Worm (Caenorhabditis elegans) whole organism, young adult: Measurements from ENCODE around the gene eelo-1.
A peak's percentile ranks its signal among the peaks of the same experiment; 100 is the strongest.

Source experiments
- B0019.2 ChIP-seq: fragments of 200-800 bp; sonication (Bioruptor generic); conservative IDR thresholded peaks from 2 replicates; pipeline ENCODE4 v1.3.6; 2022; ENCODE audit warnings: missing genetic modification reagents, missing genetic modification characterization, missing compliant biosample characterization
- B0035.1 ChIP-seq: sonication (generic microtip); optimal IDR thresholded peaks from 2 replicates; lab custom pipeline; 2016; ENCODE audit warnings: missing genetic modification characterization, mild to moderate bottlenecking, missing compliant biosample characterization, missing genotype, missing genetic modification reagents
- F23B12.7 ChIP-seq: sonication (generic microtip); optimal IDR thresholded peaks from 2 replicates; lab custom pipeline; 2017; ENCODE audit warnings: missing genetic modification characterization, mild to moderate bottlenecking, missing compliant biosample characterization, antibody characterized with exemption, moderate library complexity; ENCODE audit not compliant: insufficient read depth
- F33H1.4 ChIP-seq: fragments of 200-800 bp; sonication (Bioruptor generic); IDR thresholded peaks from 2 replicates; pipeline ENCODE4 v1.3.6; 2022; ENCODE audit warnings: missing genetic modification reagents, missing genetic modification characterization, missing compliant biosample characterization
- F37B4.10 ChIP-seq: fragments of 200-800 bp; sonication (Bioruptor generic); IDR thresholded peaks from 2 replicates; pipeline ENCODE4 v1.3.6; 2022; ENCODE audit warnings: missing genetic modification characterization, missing compliant biosample characterization
- F39B2.1 ChIP-seq: fragments of 200-800 bp; sonication (Bioruptor generic); IDR thresholded peaks from 2 replicates; pipeline ENCODE4 v1.3.6; 2022; ENCODE audit warnings: missing genetic modification reagents, missing genetic modification characterization, missing compliant biosample characterization
- F49E8.2 ChIP-seq: sonication (generic microtip); optimal IDR thresholded peaks from 3 replicates; lab custom pipeline; 2017; ENCODE audit warnings: missing genetic modification characterization, mild to moderate bottlenecking, missing compliant biosample characterization, antibody characterized with exemption, moderate library complexity; ENCODE audit not compliant: insufficient read depth
- F57A8.1 ChIP-seq: fragments of 200-800 bp; sonication (Bioruptor generic); optimal IDR thresholded peaks from 2 replicates; lab custom pipeline; 2018; ENCODE audit warnings: mild to moderate bottlenecking, missing genetic modification characterization, moderate library complexity, missing compliant biosample characterization
- F57C9.4 ChIP-seq: sonication (generic microtip); optimal IDR thresholded peaks from 2 replicates; lab custom pipeline; 2017; ENCODE audit warnings: mild to moderate bottlenecking, missing genetic modification characterization, missing compliant biosample characterization
- T07F8.4 ChIP-seq: sonication (generic microtip); optimal IDR thresholded peaks from 2 replicates; lab custom pipeline; 2016; ENCODE audit warnings: mild to moderate bottlenecking, missing genetic modification characterization, moderate library complexity, missing compliant biosample characterization
- Y53F4B.3 ChIP-seq: fragments of 200-800 bp; sonication (Bioruptor generic); IDR thresholded peaks from 2 replicates; pipeline ENCODE4 v1.3.6; 2022; ENCODE audit warnings: missing genetic modification reagents, missing genetic modification characterization, missing compliant biosample characterization
- Y53G8AR.9 ChIP-seq: fragments of 200-800 bp; sonication (Bioruptor generic); conservative IDR thresholded peaks from 2 replicates; pipeline ENCODE4 v1.3.6; 2022; ENCODE audit warnings: missing genetic modification reagents, missing genetic modification characterization, missing compliant biosample characterization
- Y79H2A.3 ChIP-seq: fragments of 200-800 bp; sonication (Bioruptor generic); conservative IDR thresholded peaks from 2 replicates; pipeline ENCODE4 v1.3.6; 2022; ENCODE audit warnings: missing genetic modification reagents, missing genetic modification characterization, missing compliant biosample characterization
- Y95B8A.8 ChIP-seq: fragments of 200-800 bp; sonication (Bioruptor generic); IDR thresholded peaks from 2 replicates; pipeline ENCODE4 v1.3.6; 2022; ENCODE audit warnings: missing genetic modification reagents, missing genetic modification characterization, missing compliant biosample characterization
- ZK185.1 ChIP-seq: sonication (generic microtip); optimal IDR thresholded peaks from 2 replicates; lab custom pipeline; 2016; ENCODE audit warnings: mild to moderate bottlenecking, missing genetic modification characterization, missing compliant biosample characterization; ENCODE audit not compliant: poor library complexity, severe bottlenecking
- attf-3 ChIP-seq: fragments of 200-800 bp; sonication (Bioruptor generic); conservative IDR thresholded peaks from 2 replicates; pipeline ENCODE4 v1.3.6; 2022; ENCODE audit warnings: missing genetic modification reagents, missing genetic modification characterization, missing compliant biosample characterization
- attf-6 ChIP-seq: fragments of 200-800 bp; sonication (Bioruptor generic); IDR thresholded peaks from 2 replicates; pipeline ENCODE4 v1.3.6; 2022; ENCODE audit warnings: missing genetic modification reagents, missing genetic modification characterization, missing compliant biosample characterization
- bed-1 ChIP-seq: fragments of 200-800 bp; sonication (Bioruptor generic); IDR thresholded peaks from 2 replicates; pipeline ENCODE4 v1.3.6; 2022; ENCODE audit warnings: missing genetic modification reagents, missing genetic modification characterization, missing compliant biosample characterization
- cebp-2 ChIP-seq: fragments of 200-800 bp; sonication (Bioruptor generic); IDR thresholded peaks from 2 replicates; pipeline ENCODE4 v1.3.6; 2022; ENCODE audit warnings: missing genetic modification characterization, missing compliant biosample characterization
- ceh-27 ChIP-seq: fragments of 200-800 bp; sonication (Bioruptor generic); optimal IDR thresholded peaks from 2 replicates; lab custom pipeline; 2018; ENCODE audit warnings: mild to moderate bottlenecking, missing genetic modification characterization, moderate library complexity, missing compliant biosample characterization
- ceh-91 ChIP-seq: fragments of 200-800 bp; sonication (Bioruptor generic); IDR thresholded peaks from 2 replicates; pipeline ENCODE4 v1.3.6; 2022; ENCODE audit warnings: missing genetic modification reagents, missing genetic modification characterization, missing compliant biosample characterization
- die-1 ChIP-seq: sonication (generic microtip); optimal IDR thresholded peaks from 2 replicates; lab custom pipeline; 2016; ENCODE audit warnings: missing genotype, mild to moderate bottlenecking, missing genetic modification characterization, missing compliant biosample characterization
- dpff-1 ChIP-seq: sonication (generic microtip); optimal IDR thresholded peaks from 2 replicates; lab custom pipeline; 2017; ENCODE audit warnings: mild to moderate bottlenecking, missing genetic modification characterization, missing compliant biosample characterization
- egl-44 ChIP-seq: fragments of 200-800 bp; sonication (Bioruptor generic); IDR thresholded peaks from 2 replicates; pipeline ENCODE4 v1.3.6; 2022; ENCODE audit warnings: missing genetic modification reagents, missing genetic modification characterization, missing compliant biosample characterization
- egrh-3 ChIP-seq: fragments of 200-800 bp; sonication (Bioruptor generic); IDR thresholded peaks from 2 replicates; pipeline ENCODE4 v1.3.6; 2022; ENCODE audit warnings: missing genetic modification reagents, missing genetic modification characterization, missing compliant biosample characterization
- ekl-4 ChIP-seq: fragments of 200-800 bp; sonication (Bioruptor generic); IDR thresholded peaks from 2 replicates; pipeline ENCODE4 v1.3.6; 2022; ENCODE audit warnings: missing genetic modification reagents, missing genetic modification characterization, missing compliant biosample characterization
- ets-4 ChIP-seq: fragments of 200-800 bp; sonication (Bioruptor generic); optimal IDR thresholded peaks from 2 replicates; lab custom pipeline; 2018; ENCODE audit warnings: mild to moderate bottlenecking, missing genetic modification characterization, missing compliant biosample characterization
- lin-40 ChIP-seq: sonication (generic microtip); optimal IDR thresholded peaks from 2 replicates; lab custom pipeline; 2016; ENCODE audit warnings: missing genetic modification characterization, mild to moderate bottlenecking, missing compliant biosample characterization, missing genotype, missing genetic modification reagents
- lin-54 ChIP-seq: fragments of 200-800 bp; sonication (Bioruptor generic); optimal IDR thresholded peaks from 2 replicates; lab custom pipeline; 2018; ENCODE audit warnings: mild to moderate bottlenecking, missing genetic modification characterization, missing compliant biosample characterization
- lsl-1 ChIP-seq: fragments of 200-800 bp; sonication (Bioruptor generic); optimal IDR thresholded peaks from 2 replicates; lab custom pipeline; 2018; ENCODE audit warnings: mild to moderate bottlenecking, missing genetic modification characterization, moderate library complexity, missing compliant biosample characterization
- lsy-27 ChIP-seq: sonication (generic microtip); optimal IDR thresholded peaks from 2 replicates; lab custom pipeline; 2017; ENCODE audit warnings: missing genetic modification characterization, mild to moderate bottlenecking, missing compliant biosample characterization, antibody characterized with exemption, missing genotype, borderline replicate concordance; ENCODE audit not compliant: insufficient read depth
- madf-10 ChIP-seq: sonication (generic microtip); optimal IDR thresholded peaks from 2 replicates; lab custom pipeline; 2016; ENCODE audit warnings: mild to moderate bottlenecking, missing genetic modification characterization, missing compliant biosample characterization
- madf-3 ChIP-seq: fragments of 200-800 bp; sonication (Bioruptor generic); IDR thresholded peaks from 2 replicates; pipeline ENCODE4 v1.3.6; 2022; ENCODE audit warnings: missing genetic modification reagents, missing genetic modification characterization, missing compliant biosample characterization
- madf-6 ChIP-seq: fragments of 200-800 bp; sonication (Bioruptor generic); IDR thresholded peaks from 2 replicates; pipeline ENCODE4 v1.3.6; 2022; ENCODE audit warnings: missing genetic modification reagents, missing genetic modification characterization, missing compliant biosample characterization
- pbrm-1 ChIP-seq: fragments of 200-800 bp; sonication (Bioruptor generic); IDR thresholded peaks from 2 replicates; pipeline ENCODE4 v1.3.6; 2022; ENCODE audit warnings: missing genetic modification reagents, missing genetic modification characterization, missing compliant biosample characterization
- rcor-1 ChIP-seq: fragments of 200-800 bp; sonication (Bioruptor generic); IDR thresholded peaks from 2 replicates; pipeline ENCODE4 v1.3.6; 2022; ENCODE audit warnings: missing genetic modification reagents, missing genetic modification characterization, missing compliant biosample characterization
- repo-1 ChIP-seq: sonication (generic microtip); optimal IDR thresholded peaks from 2 replicates; lab custom pipeline; 2017; ENCODE audit warnings: mild to moderate bottlenecking, missing genetic modification characterization, missing compliant biosample characterization
- rpc-1 ChIP-seq, 2 experiments: fragments of 150-350 bp in 1 of 2; sonication (generic microtip) in 1 of 2; optimal IDR thresholded peaks; 2 replicates each; lab custom pipeline; 2014 to 2018; ENCODE audit warnings: missing biosample characterization in 1 of 2, missing genetic modification characterization in 1 of 2, missing genetic modification reagents in 1 of 2, missing genotype in 1 of 2
- sdz-38 ChIP-seq: sonication (generic microtip); optimal IDR thresholded peaks from 2 replicates; lab custom pipeline; 2016; ENCODE audit warnings: missing genotype, missing genetic modification characterization, missing compliant biosample characterization
- sea-2 ChIP-seq: fragments of 200-800 bp; sonication (Bioruptor generic); IDR thresholded peaks from 2 replicates; pipeline ENCODE4 v1.3.6; 2022; ENCODE audit warnings: missing genetic modification characterization, missing compliant biosample characterization
- snpc-1.1 ChIP-seq: sonication (generic microtip); optimal IDR thresholded peaks from 2 replicates; lab custom pipeline; 2017; ENCODE audit warnings: missing genetic modification characterization, mild to moderate bottlenecking, missing compliant biosample characterization, antibody characterized with exemption, moderate library complexity, missing genotype, missing genetic modification reagents; ENCODE audit not compliant: insufficient read depth
- sptf-2 ChIP-seq: fragments of 200-800 bp; sonication (Bioruptor generic); optimal IDR thresholded peaks from 2 replicates; lab custom pipeline; 2018; ENCODE audit warnings: mild to moderate bottlenecking, missing genetic modification characterization, missing compliant biosample characterization
- unc-62 ChIP-seq: fragments of 150-350 bp; optimal IDR thresholded peaks from 2 replicates; lab custom pipeline; 2014; ENCODE audit warnings: missing biosample characterization, missing genetic modification reagents, missing genetic modification characterization
- zim-3 ChIP-seq: sonication (generic microtip); optimal IDR thresholded peaks from 2 replicates; lab custom pipeline; 2017; ENCODE audit warnings: mild to moderate bottlenecking, missing genetic modification characterization, moderate library complexity, missing compliant biosample characterization
- ztf-18 ChIP-seq: sonication (generic microtip); optimal IDR thresholded peaks from 2 replicates; lab custom pipeline; 2016; ENCODE audit warnings: missing genotype, mild to moderate bottlenecking, missing genetic modification characterization, missing compliant biosample characterization
- ztf-6 ChIP-seq: fragments of 200-800 bp; sonication (Bioruptor generic); IDR thresholded peaks from 2 replicates; pipeline ENCODE4 v1.3.6; 2022; ENCODE audit warnings: missing genetic modification reagents, missing genetic modification characterization, missing compliant biosample characterization

eelo-1 gene

DNA sequence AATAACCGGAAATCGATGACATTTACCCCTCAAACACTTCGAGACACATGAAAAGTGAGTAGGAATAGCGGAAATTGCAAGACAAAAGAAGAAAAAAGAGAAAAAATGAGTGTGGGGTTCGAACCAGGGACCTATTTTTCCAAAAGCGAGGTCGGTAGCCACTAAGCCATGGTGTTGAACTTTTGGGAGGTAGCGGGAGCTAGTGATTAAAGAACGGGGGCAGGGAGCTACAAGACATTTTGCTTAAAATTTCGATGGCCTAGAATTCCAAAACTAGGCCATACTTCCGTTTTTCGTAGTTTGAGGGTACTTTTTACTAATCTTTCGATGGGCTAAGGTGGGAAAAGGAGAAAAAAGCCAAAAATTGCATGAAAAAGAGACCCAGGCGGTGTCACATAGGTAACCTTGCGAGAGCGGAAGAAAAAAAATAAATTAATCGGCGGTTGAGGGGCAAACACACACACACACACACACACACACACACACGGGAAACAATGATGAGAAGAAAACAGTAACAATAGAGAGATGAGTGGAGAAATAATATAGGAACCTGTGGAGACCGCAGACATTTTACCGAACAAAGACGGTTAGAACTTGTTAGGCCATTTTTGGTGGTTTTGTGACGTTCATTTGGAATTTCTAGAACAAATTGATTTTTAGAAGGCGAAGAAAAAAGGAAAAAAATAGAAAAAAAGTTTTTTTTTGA is 43.3 kb upstream of the eelo-1 start:
- TF ChIP-seq ZK185.1 (tag; lab: Kevin White, UChicago) (peak; percentile 72), ztf-6 (GFP tag; lab: Robert Waterston, UW) (peak; percentile 74; the same call in 1 of the 2 replicates), B0019.2 (GFP tag; lab: Robert Waterston, UW) (peak; percentile 64), F33H1.4 (peak; percentile 39; the same call in 1 of the 2 replicates), sea-2 (GFP tag; lab: Robert Waterston, UW) (no peak), sptf-2 (GFP tag; lab: Kevin White, UChicago) (no peak), dpff-1 (tag; lab: Kevin White, UChicago) (no peak), ekl-4 (GFP tag; lab: Robert Waterston, UW) (no peak), egl-44 (peak; percentile 71; the same call in 1 of the 2 replicates), F57C9.4 (tag; lab: Kevin White, UChicago) (no peak), rpc-1 (optimal IDR thresholded peaks at IDR 0.05; lab: Kevin White, UChicago) (peak; percentile 79), rpc-1 (tag; optimal IDR thresholded peaks at IDR 0.05; lab: Kevin White, UChicago) (peak; percentile 82), bed-1 (GFP tag; lab: Robert Waterston, UW) (no peak), madf-10 (tag; lab: Kevin White, UChicago) (peak; percentile 53), F23B12.7 (tag; lab: Kevin White, UChicago) (peak; percentile 44), snpc-1.1 (tag; lab: Kevin White, UChicago) (no peak), lin-40 (tag; lab: Kevin White, UChicago) (no peak), die-1 (tag; lab: Kevin White, UChicago) (peak; percentile 93), rcor-1 (GFP tag; lab: Robert Waterston, UW) (no peak), ztf-18 (tag; lab: Kevin White, UChicago) (peak; percentile 73), sdz-38 (tag; lab: Kevin White, UChicago) (no peak), ceh-91 (GFP tag; lab: Robert Waterston, UW) (no peak), attf-3 (GFP tag; lab: Robert Waterston, UW) (peak; percentile 43; the same call in 1 of the 2 replicates), lin-54 (GFP tag; lab: Kevin White, UChicago) (peak; percentile 54), ceh-27 (no peak), F37B4.10 (GFP tag; lab: Robert Waterston, UW) (0 out of 2 replicates have a peak, but pooled peaks have one; percentile 79), zim-3 (tag; lab: Kevin White, UChicago) (peak; percentile 79), madf-3 (GFP tag; lab: Robert Waterston, UW) (peak; percentile 71; the same call in 1 of the 2 replicates), F39B2.1 (GFP tag; lab: Robert Waterston, UW) (no peak), F57A8.1 (GFP tag; lab: Kevin White, UChicago) (no peak), attf-6 (GFP tag; lab: Robert Waterston, UW) (0 out of 2 replicates have a peak, but pooled peaks have one; percentile 21), F49E8.2 (peak; percentile 21), Y53F4B.3 (GFP tag; lab: Robert Waterston, UW) (no peak), T07F8.4 (peak; percentile 82), egrh-3 (GFP tag; lab: Robert Waterston, UW) (peak; percentile 45), cebp-2 (GFP tag; lab: Robert Waterston, UW) (peak; percentile 89; the same call in 1 of the 2 replicates), lsl-1 (GFP tag; lab: Kevin White, UChicago) (peak; percentile 60), madf-6 (peak; percentile 43), Y95B8A.8 (GFP tag; lab: Robert Waterston, UW) (no peak), B0035.1 (tag; lab: Kevin White, UChicago) (no peak), Y79H2A.3 (GFP tag; lab: Robert Waterston, UW) (no peak), lsy-27 (tag; lab: Kevin White, UChicago) (no peak), Y53G8AR.9 (0 out of 2 replicates have a peak, but pooled peaks have one; percentile 28), ets-4 (GFP tag; lab: Kevin White, UChicago) (no peak), pbrm-1 (GFP tag; lab: Robert Waterston, UW) (peak; percentile 67; the same call in 1 of the 2 replicates), unc-62 (GFP tag; lab: Kevin White, UChicago) (no peak), repo-1 (tag; lab: Kevin White, UChicago) (no peak)
